Worm (Caenorhabditis elegans) whole organism, early embryonic: Measurements from ENCODE around the gene D1005.2.

ENCODE experiments used
- ama-1 ChIP-seq: fragments of 150-350 bp; optimal IDR thresholded peaks from 2 replicates; lab custom pipeline; 2014
- ceh-36 ChIP-seq: sonication (generic microtip); optimal IDR thresholded peaks from 2 replicates; lab custom pipeline; 2016; ENCODE audit warnings: missing genetic modification characterization, inconsistent platforms, missing compliant biosample characterization
- ets-7 ChIP-seq: sonication (generic microtip); optimal IDR thresholded peaks from 2 replicates; lab custom pipeline; 2016; ENCODE audit warnings: missing genotype, missing genetic modification characterization, missing compliant biosample characterization
- flt-1 ChIP-seq: fragments of 200-800 bp; sonication (Bioruptor generic); IDR thresholded peaks from 2 replicates; pipeline ENCODE4 v1.3.6; 2022; ENCODE audit warnings: missing genetic modification characterization, missing compliant biosample characterization
- hnd-1 ChIP-seq: sonication (generic microtip); optimal IDR thresholded peaks from 2 replicates; lab custom pipeline; 2016; ENCODE audit warnings: missing genetic modification characterization, missing compliant biosample characterization
- pes-1 ChIP-seq: fragments of 200-800 bp; sonication (Bioruptor generic); IDR thresholded peaks from 2 replicates; pipeline ENCODE4 v1.3.6; 2022; ENCODE audit warnings: missing genetic modification reagents, missing genetic modification characterization, missing compliant biosample characterization
- scrt-1 ChIP-seq: fragments of 200-800 bp; sonication (Bioruptor generic); IDR thresholded peaks from 2 replicates; pipeline ENCODE4 v1.3.6; 2022; ENCODE audit warnings: missing genetic modification characterization, missing compliant biosample characterization
- sea-1 ChIP-seq: fragments of 200-800 bp; sonication (Bioruptor generic); conservative IDR thresholded peaks from 2 replicates; pipeline ENCODE4 v1.3.6; 2022; ENCODE audit warnings: missing genetic modification characterization, missing compliant biosample characterization
- tbx-37 ChIP-seq: fragments of 200-800 bp; sonication (Bioruptor generic); conservative IDR thresholded peaks from 2 replicates; pipeline ENCODE4 v1.3.6; 2022; ENCODE audit warnings: missing genetic modification reagents, missing genetic modification characterization, missing compliant biosample characterization

DNA sequence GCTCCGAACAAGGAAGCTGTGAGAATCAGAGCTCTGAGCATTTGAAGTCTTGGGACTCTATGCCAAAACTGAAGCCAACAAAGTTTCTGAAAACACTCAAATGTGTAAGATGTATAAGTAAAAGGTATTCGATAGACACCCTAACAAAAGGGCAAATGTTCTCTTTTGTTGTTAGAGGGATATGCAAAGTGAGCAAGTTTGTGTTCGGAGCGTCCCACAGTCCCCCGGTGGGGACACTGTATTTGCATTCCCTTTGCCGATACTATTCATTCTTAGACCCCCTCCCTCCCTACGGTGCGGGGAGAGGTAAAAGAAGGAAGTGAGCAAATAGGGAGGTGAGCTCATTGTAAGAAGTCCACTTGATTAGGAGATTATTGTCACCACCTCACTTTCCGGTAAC is 38.8 kb downstream of the D1005.2 start, which contains the start of gene F09E10.6:
- TF ChIP-seq hnd-1 (tag; lab: Kevin White, UChicago) (no peak), flt-1 (GFP tag; lab: Robert Waterston, UW) (no peak), ama-1 (no peak), tbx-37 (no peak), pes-1 (GFP tag; lab: Robert Waterston, UW) (no peak), ceh-36 (tag; lab: Kevin White, UChicago) (no peak), ets-7 (tag; lab: Kevin White, UChicago) (no peak), sea-1 (GFP tag; lab: Robert Waterston, UW) (no peak), scrt-1 (GFP tag; lab: Robert Waterston, UW) (no peak)
